Worm (Caenorhabditis elegans): ENCODE results near the gene C47A4.3.

ce11 chrIV:13764708-13765107, 22.6 kb upstream of the C47A4.3 start:
- TF ChIP-seq unc-130 (GFP tag; optimal IDR thresholded peaks at IDR 0.05) = no peak
- TF ChIP-seq ama-1 (optimal IDR thresholded peaks at IDR 0.05) = no peak
- TF ChIP-seq unc-62 (GFP tag; optimal IDR thresholded peaks at IDR 0.05 in 1 of 2) = no peak
- TF ChIP-seq unc-62 (tag; optimal IDR thresholded peaks at IDR 0.05) = no peak
- no peak for TF ChIP-seq Y48G9A.11 (GFP tag; IDR thresholded peaks at IDR 0.05)
- no peak for TF ChIP-seq ceh-28 (tag; optimal IDR thresholded peaks at IDR 0.05)
- no peak for TF ChIP-seq fkh-10 (GFP tag; optimal IDR thresholded peaks at IDR 0.05)
- TF ChIP-seq fos-1 (tag; optimal IDR thresholded peaks at IDR 0.05) = no peak
- TF ChIP-seq dpl-1 (GFP tag; optimal IDR thresholded peaks at IDR 0.05) = no peak
- no peak for TF ChIP-seq daf-8 (GFP tag; IDR thresholded peaks at IDR 0.05)
- no peak for TF ChIP-seq R02D3.7 (tag; optimal IDR thresholded peaks at IDR 0.05)
- TF ChIP-seq nhr-42 (GFP tag; IDR thresholded peaks at IDR 0.05) = no peak
- TF ChIP-seq aha-1 (tag) = no peak
- TF ChIP-seq snpc-4 (tag; optimal IDR thresholded peaks at IDR 0.05) = no peak

Measured in whole organism, L4 larva.